Worm (Caenorhabditis elegans): Measurements from ENCODE around the gene str-48.

The str-48 gene

ce11 chrIV:7107893-7108292, 13.9 kb upstream of the str-48 start, which contains the start of gene ZC477.2:
Gene ZC477.2 (plus strand): TSS chrIV:7108193.
- TF ChIP-seq ceh-16 (tag; optimal IDR thresholded peaks at IDR 0.05) (no peak), crh-2 (tag; optimal IDR thresholded peaks at IDR 0.05) (no peak), nhr-25 (tag; optimal IDR thresholded peaks at IDR 0.05) (no peak), nhr-129 (tag; optimal IDR thresholded peaks at IDR 0.05) (no peak), lin-13 (GFP tag; optimal IDR thresholded peaks at IDR 0.05) (no peak), fos-1 (tag; optimal IDR thresholded peaks at IDR 0.05) (no peak)

ce11 chrIV:7111354-7111753, 10.5 kb upstream of the str-48 start, which contains the start of the genes ZC477.7 and ssq-3:
Gene ZC477.7 (minus strand): TSS chrIV:7111454.
Gene ssq-3 (plus strand): TSS chrIV:7111604.
- TF ChIP-seq ceh-16 (tag; optimal IDR thresholded peaks at IDR 0.05), result no peak
- TF ChIP-seq nhr-10 (tag; optimal IDR thresholded peaks at IDR 0.05), result no peak
- no peak for TF ChIP-seq sma-9 (GFP tag; optimal IDR thresholded peaks at IDR 0.05)
- TF ChIP-seq sma-9 (tag; optimal IDR thresholded peaks at IDR 0.05), result no peak
- no peak for TF ChIP-seq unc-62 (GFP tag; optimal IDR thresholded peaks at IDR 0.05)
- no peak for TF ChIP-seq elt-1 (tag; optimal IDR thresholded peaks at IDR 0.05)
- no peak for TF ChIP-seq nhr-129 (tag; optimal IDR thresholded peaks at IDR 0.05)
- TF ChIP-seq elt-3 (tag; optimal IDR thresholded peaks at IDR 0.05), result no peak
- no peak for TF ChIP-seq ZK546.5 (tag; optimal IDR thresholded peaks at IDR 0.05)
- TF ChIP-seq unc-55 (GFP tag; optimal IDR thresholded peaks at IDR 0.05), result no peak
- TF ChIP-seq unc-39 (tag; optimal IDR thresholded peaks at IDR 0.05), result no peak
- TF ChIP-seq sem-4 (tag; optimal IDR thresholded peaks at IDR 0.05), result no peak
- TF ChIP-seq ztf-11 (tag; optimal IDR thresholded peaks at IDR 0.05), result no peak
- no peak for TF ChIP-seq ceh-82 (tag; optimal IDR thresholded peaks at IDR 0.05)
- no peak for TF ChIP-seq nhr-12 (tag; optimal IDR thresholded peaks at IDR 0.05)
- no peak for TF ChIP-seq snpc-4 (tag; optimal IDR thresholded peaks at IDR 0.05)
- TF ChIP-seq mab-5 (tag; optimal IDR thresholded peaks at IDR 0.05), result no peak
- TF ChIP-seq R02D3.7 (tag; optimal IDR thresholded peaks at IDR 0.05), result no peak
- TF ChIP-seq Y55F3AM.14 (GFP tag; optimal IDR thresholded peaks at IDR 0.05), result no peak
- TF ChIP-seq crh-2 (tag; optimal IDR thresholded peaks at IDR 0.05), result no peak
- no peak for TF ChIP-seq nhr-77 (tag; optimal IDR thresholded peaks at IDR 0.05)

ce11 chrIV:7114599-7114998, 7.2 kb upstream of the str-48 start, which contains the start of gene nas-8:
Gene nas-8 (plus strand): TSS chrIV:7114899.
- TF ChIP-seq fos-1 (tag; optimal IDR thresholded peaks at IDR 0.05), result peak; percentile 11
- TF ChIP-seq ZK546.5 (tag; optimal IDR thresholded peaks at IDR 0.05), result no peak

ce11 chrIV:7131780-7132179, 10.0 kb downstream of the str-48 start, which contains the start of gene grsp-3:
Gene grsp-3 (minus strand): TSS chrIV:7131928.
- no peak for TF ChIP-seq lin-11 (tag; optimal IDR thresholded peaks at IDR 0.05)
- TF ChIP-seq F13H6.1 (tag; optimal IDR thresholded peaks at IDR 0.05), result no peak
- peak; percentile 43 for TF ChIP-seq blmp-1 (tag; optimal IDR thresholded peaks at IDR 0.05; ENCODE audit: insufficient read depth)
- TF ChIP-seq sma-9 (GFP tag; optimal IDR thresholded peaks at IDR 0.05), result peak; percentile 44
- no peak for TF ChIP-seq sma-9 (tag; optimal IDR thresholded peaks at IDR 0.05)
- TF ChIP-seq nhr-25 (tag; optimal IDR thresholded peaks at IDR 0.05), result peak; percentile 72
- TF ChIP-seq nhr-129 (tag; optimal IDR thresholded peaks at IDR 0.05), result peak; percentile 37
- TF ChIP-seq lsy-2 (tag; optimal IDR thresholded peaks at IDR 0.05), result peak in 1 of 2 experiments; percentile 23
- TF ChIP-seq sma-3 (GFP tag; optimal IDR thresholded peaks at IDR 0.05), result peak; percentile 74
- TF ChIP-seq unc-39 (tag; optimal IDR thresholded peaks at IDR 0.05), result no peak
- TF ChIP-seq nhr-21 (tag; optimal IDR thresholded peaks at IDR 0.05), result peak; percentile 53
- TF ChIP-seq ceh-82 (tag; optimal IDR thresholded peaks at IDR 0.05), result no peak

- TF ChIP-seq sma-3 (GFP tag; optimal IDR thresholded peaks at IDR 0.05) (peak; percentile 37), C34F6.9 (tag; optimal IDR thresholded peaks at IDR 0.05) (peak; percentile 33), Y55F3AM.14 (GFP tag; optimal IDR thresholded peaks at IDR 0.05) (no peak), ceh-82 (tag; optimal IDR thresholded peaks at IDR 0.05) (no peak), gmeb-1 (tag; optimal IDR thresholded peaks at IDR 0.05) (peak; percentile 9), lsy-2 (tag; optimal IDR thresholded peaks at IDR 0.05) (peak in 1 of 2 experiments; percentile 52)
Measured at ce11 chrIV:7133140-7133539, 11.3 kb downstream of the str-48 start, which contains the start of gene cyn-12. Gene cyn-12 (minus strand): TSS chrIV:7133217.

DNA sequence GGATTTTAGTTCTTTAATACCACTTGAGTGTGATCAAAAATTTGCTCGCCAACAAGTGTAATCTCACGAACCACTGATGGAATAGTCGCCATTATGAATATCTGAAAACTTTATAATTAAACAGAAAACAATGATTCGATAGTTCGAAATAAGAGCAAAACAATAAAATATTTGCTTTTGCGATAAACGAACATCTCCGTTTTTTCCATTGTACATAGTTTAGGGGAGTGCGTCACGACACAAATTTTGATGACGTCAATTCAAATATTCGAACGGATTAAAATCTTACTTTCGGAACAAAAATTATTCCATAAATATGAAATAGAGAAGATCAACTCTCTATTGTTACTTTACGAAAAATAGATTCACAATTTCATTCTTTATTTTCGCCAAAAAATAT, 12.2 kb downstream of the str-48 start, which contains the start of gene mutd-1:
Gene mutd-1, minus strand, starts transcription at position 101 of the 400 bp plus-strand sequence.
- no peak for TF ChIP-seq R02D3.7 (tag; optimal IDR thresholded peaks at IDR 0.05)
- TF ChIP-seq ama-1 (optimal IDR thresholded peaks at IDR 0.05), result no peak
- TF ChIP-seq ZK546.5 (tag; optimal IDR thresholded peaks at IDR 0.05), result no peak
- no peak for TF ChIP-seq nhr-12 (tag; optimal IDR thresholded peaks at IDR 0.05)
- TF ChIP-seq alr-1 (tag; optimal IDR thresholded peaks at IDR 0.05), result no peak
- no peak for TF ChIP-seq crh-2 (tag; optimal IDR thresholded peaks at IDR 0.05)
- TF ChIP-seq elt-3 (tag; optimal IDR thresholded peaks at IDR 0.05), result no peak
- TF ChIP-seq sma-9 (GFP tag; optimal IDR thresholded peaks at IDR 0.05), result no peak
- no peak for TF ChIP-seq sma-9 (tag; optimal IDR thresholded peaks at IDR 0.05)

All from whole organism, L2 larva.